Worm (Caenorhabditis elegans) whole organism, L4 larva: ENCODE data around the gene Y71H2B.8.

ENCODE experiments used
- F10B5.3 ChIP-seq: sonication (generic microtip); optimal IDR thresholded peaks from 2 replicates; lab custom pipeline; 2016; ENCODE audit warnings: mild to moderate bottlenecking, missing genetic modification characterization, missing compliant biosample characterization
- F37D6.2 ChIP-seq: sonication (generic microtip); optimal IDR thresholded peaks from 2 replicates; lab custom pipeline; 2016; ENCODE audit warnings: mild to moderate bottlenecking, missing genetic modification characterization, missing compliant biosample characterization
- ceh-44 ChIP-seq: fragments of 200-800 bp; sonication (Bioruptor generic); IDR thresholded peaks from 2 replicates; pipeline ENCODE4 v1.3.6; 2022; ENCODE audit warnings: missing genetic modification reagents, missing genetic modification characterization, missing compliant biosample characterization
- dpl-1 ChIP-seq: fragments of 150-350 bp; optimal IDR thresholded peaks from 2 replicates; lab custom pipeline; 2014; ENCODE audit warnings: missing biosample characterization, missing genetic modification reagents, missing genetic modification characterization
- fos-1 ChIP-seq: fragments of 150-350 bp; optimal IDR thresholded peaks from 2 replicates; lab custom pipeline; 2014; ENCODE audit warnings: missing biosample characterization, missing genetic modification characterization
- hlh-11 ChIP-seq: fragments of 200-800 bp; sonication (Bioruptor generic); optimal IDR thresholded peaks from 2 replicates; lab custom pipeline; 2018; ENCODE audit warnings: mild to moderate bottlenecking, missing genetic modification characterization, missing compliant biosample characterization
- lin-39 ChIP-seq: fragments of 150-350 bp; optimal IDR thresholded peaks from 2 replicates; lab custom pipeline; 2014; ENCODE audit warnings: missing biosample characterization, missing genetic modification reagents, missing genetic modification characterization
- lsy-2 ChIP-seq, 2 experiments: fragments of 150-350 bp in 1 of 2; sonication (generic microtip) in 1 of 2; optimal IDR thresholded peaks; 2 replicates each; lab custom pipeline; 2014 to 2017; ENCODE audit warnings: missing biosample characterization in 2 of 2, missing genetic modification characterization in 2 of 2
- nhr-28 ChIP-seq: fragments of 150-350 bp; optimal IDR thresholded peaks from 2 replicates; lab custom pipeline; 2014; ENCODE audit warnings: missing biosample characterization, missing genetic modification characterization
- saeg-2 ChIP-seq: fragments of 200-800 bp; sonication (Bioruptor generic); IDR thresholded peaks from 2 replicates; pipeline ENCODE4 v1.3.6; 2022; ENCODE audit warnings: missing genetic modification reagents, missing genetic modification characterization, missing compliant biosample characterization
- unc-62 ChIP-seq, 3 experiments: fragments of 150-350 bp in 1 of 3; sonication (generic microtip); optimal IDR thresholded peaks in 2 of 3; peaks in 1 of 3; 1 replicate in 1 of 3; 2 replicates in 2 of 3; lab custom pipeline; 2014 to 2017; ENCODE audit warnings: missing biosample characterization in 3 of 3, missing genetic modification characterization in 3 of 3, missing genetic modification reagents in 3 of 3, missing genotype in 1 of 3
- zip-11 ChIP-seq: fragments of 200-800 bp; sonication (Bioruptor generic); IDR thresholded peaks from 2 replicates; pipeline ENCODE4 v1.3.6; 2022; ENCODE audit warnings: missing genetic modification characterization, missing compliant biosample characterization

DNA sequence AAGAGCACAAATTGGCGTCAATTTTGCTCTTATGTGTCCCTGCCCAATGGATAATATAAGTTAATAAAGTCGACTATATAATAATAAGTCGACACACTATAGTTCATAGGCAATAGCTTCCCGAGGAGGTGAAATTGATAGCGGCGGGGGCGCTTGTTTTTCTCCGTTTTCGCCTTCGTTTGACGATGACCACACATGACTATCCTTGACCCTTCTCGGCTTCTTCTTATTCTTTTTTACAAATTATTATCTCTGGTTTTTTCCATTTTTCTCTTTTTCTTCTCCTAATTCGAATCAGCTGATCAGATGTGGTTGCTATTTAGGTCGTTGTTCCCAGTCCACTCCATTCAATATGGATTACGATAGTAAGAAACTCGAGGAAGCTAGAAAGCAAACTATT, 49.6 kb downstream of the Y71H2B.8 start, which contains the start of gene acbp-8:
- TF ChIP-seq zip-11: no peak
- no peak for TF ChIP-seq dpl-1
- no peak for TF ChIP-seq hlh-11
- TF ChIP-seq lsy-2 (tag; optimal IDR thresholded peaks at IDR 0.05; lab: Kevin White, UChicago): no peak
- no peak for TF ChIP-seq lin-39 (tag; lab: Kevin White, UChicago)
- no peak for TF ChIP-seq F37D6.2 (tag; lab: Kevin White, UChicago)
- TF ChIP-seq fos-1 (tag; lab: Kevin White, UChicago): no peak
- TF ChIP-seq ceh-44 (GFP tag; lab: Robert Waterston, UW): no peak
- TF ChIP-seq unc-62 (GFP tag; optimal IDR thresholded peaks at IDR 0.05 in 1 of 2; lab: Kevin White, UChicago): no peak
- TF ChIP-seq unc-62 (tag; optimal IDR thresholded peaks at IDR 0.05; lab: Kevin White, UChicago): no peak
- peak; percentile 3 for TF ChIP-seq nhr-28 (tag; lab: Kevin White, UChicago)
- no peak for TF ChIP-seq F10B5.3 (tag; lab: Kevin White, UChicago)
- TF ChIP-seq saeg-2 (GFP tag; lab: Robert Waterston, UW): no peak
